Worm (Caenorhabditis elegans): ENCODE results near the gene R11D1.10.

Gene R11D1.10

DNA sequence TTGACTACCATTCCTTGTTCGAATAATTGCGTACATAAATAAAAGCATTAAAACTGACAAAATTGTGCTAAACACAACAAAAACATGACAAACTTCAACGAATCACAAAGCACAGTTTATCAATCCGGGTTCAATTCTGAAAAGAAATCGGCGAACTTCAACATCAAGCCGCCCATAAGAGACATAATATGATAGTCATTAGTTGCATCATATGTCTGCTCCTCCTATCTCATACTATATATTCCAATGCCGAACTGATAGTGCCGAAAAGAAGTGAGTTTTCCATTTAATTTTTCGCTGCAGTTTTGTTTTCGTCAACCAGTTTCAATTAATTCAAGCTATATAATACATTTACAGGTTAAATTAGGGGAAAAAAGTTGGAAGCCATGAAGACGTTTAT lies 12.4 kb downstream of the R11D1.10 start, which contains the start of gene hrg-7:
Gene hrg-7 (plus strand): TSS at position 358 of the 400 bp plus-strand sequence.
- TF ChIP-seq ceh-9 (tag; optimal IDR thresholded peaks at IDR 0.05) = no peak
- TF ChIP-seq ama-1 (optimal IDR thresholded peaks at IDR 0.05) = no peak
- no peak for TF ChIP-seq ahr-1 (tag; optimal IDR thresholded peaks at IDR 0.05)
- no peak for TF ChIP-seq sox-2 (GFP tag; IDR thresholded peaks at IDR 0.05)

DNA sequence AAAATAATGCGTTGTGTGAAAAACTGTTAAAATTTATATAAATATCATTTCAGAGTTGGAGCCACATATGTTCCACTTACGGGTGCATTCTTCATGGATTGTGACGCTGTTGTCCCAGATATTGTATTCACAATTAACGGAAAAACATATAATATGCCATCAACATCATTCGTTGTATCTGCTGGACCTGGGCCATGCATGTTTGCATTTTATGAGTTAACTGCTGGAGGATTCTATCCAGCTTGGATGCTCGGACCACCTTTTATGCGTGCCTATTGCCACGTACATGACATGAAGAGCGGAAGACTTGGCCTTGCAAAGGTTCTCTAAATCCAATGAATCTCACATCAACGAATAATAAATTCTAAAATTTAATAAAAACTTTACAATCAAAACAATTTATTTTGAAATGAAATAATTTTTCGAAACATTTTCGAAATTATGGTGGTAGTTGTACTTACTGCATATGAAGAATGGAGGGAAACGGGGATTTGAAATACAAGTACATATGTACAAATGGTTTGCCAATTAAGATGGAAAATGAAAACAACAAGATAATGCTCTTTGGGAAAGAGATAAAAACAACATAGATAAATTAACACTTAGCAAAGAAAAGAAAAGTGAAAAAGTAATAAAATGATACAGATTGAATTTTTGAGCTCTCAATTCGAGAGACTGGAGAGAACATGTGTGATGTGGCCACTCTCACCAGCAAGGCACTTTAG lies 14.6 kb downstream of the R11D1.10 start:
- TF ChIP-seq pax-1 (tag; optimal IDR thresholded peaks at IDR 0.05) (no peak), ceh-18 (tag; optimal IDR thresholded peaks at IDR 0.05) (no peak), dve-1 (tag; optimal IDR thresholded peaks at IDR 0.05) (no peak), madf-2 (tag; optimal IDR thresholded peaks at IDR 0.05) (no peak), ahr-1 (tag; optimal IDR thresholded peaks at IDR 0.05) (no peak), unc-3 (GFP tag; conservative IDR thresholded peaks at IDR 0.05) (no peak), unc-3 (tag; optimal IDR thresholded peaks at IDR 0.05) (no peak), fkh-6 (tag; optimal IDR thresholded peaks at IDR 0.05) (no peak), T23F11.4 (GFP tag; optimal IDR thresholded peaks at IDR 0.05) (no peak), F13H6.1 (tag; optimal IDR thresholded peaks at IDR 0.05) (no peak), lin-11 (tag; optimal IDR thresholded peaks at IDR 0.05) (no peak), tbx-2 (tag; optimal IDR thresholded peaks at IDR 0.05) (no peak), pros-1 (tag; optimal IDR thresholded peaks at IDR 0.05) (no peak), ceh-30 (tag; optimal IDR thresholded peaks at IDR 0.05) (no peak), fkh-10 (GFP tag; optimal IDR thresholded peaks at IDR 0.05) (no peak), ref-2 (tag; optimal IDR thresholded peaks at IDR 0.05) (no peak), ceh-14 (tag; optimal IDR thresholded peaks at IDR 0.05) (no peak)

DNA sequence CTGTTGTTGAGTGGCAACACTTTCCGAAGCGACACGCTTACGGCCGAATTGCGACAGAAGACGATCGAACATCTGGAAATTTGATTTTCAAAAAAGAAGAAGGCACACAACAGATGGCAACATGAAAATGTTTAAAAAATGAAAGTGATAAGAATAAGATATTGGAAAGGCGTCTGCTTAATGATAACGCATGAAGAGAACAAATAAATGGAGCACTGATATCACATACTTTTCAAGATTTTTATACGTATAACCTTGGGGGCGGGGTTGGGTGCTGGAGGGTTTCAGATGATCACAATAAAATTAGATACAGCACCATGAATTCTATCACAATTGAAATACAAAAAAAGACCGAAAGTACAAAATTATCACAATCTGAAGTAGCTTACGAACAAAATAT lies 15.7 kb downstream of the R11D1.10 start, which contains the start of gene C15C8.7:
Gene C15C8.7 (minus strand): TSS at position 72 of the 400 bp plus-strand sequence.
- TF ChIP-seq pqm-1 (tag; optimal IDR thresholded peaks at IDR 0.05) = no peak
- TF ChIP-seq elt-2 (tag; optimal IDR thresholded peaks at IDR 0.05) = peak; percentile 74
- no peak for TF ChIP-seq ahr-1 (tag; optimal IDR thresholded peaks at IDR 0.05)

DNA sequence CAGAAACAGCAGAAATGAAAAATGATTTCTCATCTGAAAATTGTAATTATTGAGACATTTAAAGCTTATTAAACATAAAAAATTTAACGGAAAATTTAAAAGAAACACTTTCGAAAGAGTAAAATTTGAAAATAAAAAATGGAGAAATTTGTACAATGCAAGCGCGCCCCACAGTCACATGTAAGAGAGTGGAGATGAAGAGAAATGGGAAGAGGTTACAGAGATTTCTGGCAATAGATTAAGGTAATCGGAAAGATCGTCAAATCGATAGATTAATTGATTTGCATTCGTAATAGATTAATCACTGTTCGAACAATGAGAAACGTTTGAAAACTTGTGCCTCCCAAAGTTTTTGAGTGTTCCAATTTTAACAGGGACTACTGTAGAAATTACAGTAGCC lies 18.1 kb downstream of the R11D1.10 start, which contains the start of gene C15C8.4:
Gene C15C8.4 (minus strand): TSS at position 33 of the 400 bp plus-strand sequence.
- TF ChIP-seq zip-5 (tag; optimal IDR thresholded peaks at IDR 0.05) = no peak
- TF ChIP-seq fax-1 (tag; optimal IDR thresholded peaks at IDR 0.05) = no peak
- TF ChIP-seq lin-11 (tag; optimal IDR thresholded peaks at IDR 0.05) = no peak
- no peak for TF ChIP-seq unc-3 (GFP tag; conservative IDR thresholded peaks at IDR 0.05)
- TF ChIP-seq unc-3 (tag; optimal IDR thresholded peaks at IDR 0.05) = no peak
- no peak for TF ChIP-seq ceh-24 (tag; optimal IDR thresholded peaks at IDR 0.05)
- no peak for TF ChIP-seq sox-2 (GFP tag; IDR thresholded peaks at IDR 0.05)
- no peak for TF ChIP-seq K02D7.2 (tag; optimal IDR thresholded peaks at IDR 0.05)
- no peak for TF ChIP-seq tbx-2 (tag; optimal IDR thresholded peaks at IDR 0.05)
- no peak for TF ChIP-seq C38D4.7 (GFP tag; optimal IDR thresholded peaks at IDR 0.05)

DNA sequence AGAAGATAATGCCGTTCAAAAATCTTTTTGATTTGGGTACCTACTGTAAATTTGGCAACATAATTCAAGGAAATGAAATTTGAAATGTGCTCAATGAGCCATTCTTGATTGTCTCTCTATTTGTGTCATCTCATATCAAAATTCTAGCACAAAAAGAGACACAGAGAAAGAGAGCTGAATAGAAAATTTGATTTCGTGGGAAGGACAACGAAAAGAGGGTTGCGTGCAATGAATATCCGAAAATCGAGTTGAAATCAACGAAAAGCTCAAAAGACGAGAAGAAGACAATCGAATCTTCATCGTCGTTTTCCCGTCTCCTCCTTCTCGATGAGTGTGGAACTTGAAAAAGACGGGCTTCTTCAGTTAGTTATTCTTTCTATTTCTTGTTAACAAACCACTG lies 18.5 kb downstream of the R11D1.10 start, which contains the start of gene C15C8.5:
Gene C15C8.5 (plus strand): TSS at position 152 of the 400 bp plus-strand sequence.
- peak; percentile 97 for TF ChIP-seq unc-42 (tag; optimal IDR thresholded peaks at IDR 0.05)
- no peak for TF ChIP-seq C38D4.7 (GFP tag; optimal IDR thresholded peaks at IDR 0.05)

DNA sequence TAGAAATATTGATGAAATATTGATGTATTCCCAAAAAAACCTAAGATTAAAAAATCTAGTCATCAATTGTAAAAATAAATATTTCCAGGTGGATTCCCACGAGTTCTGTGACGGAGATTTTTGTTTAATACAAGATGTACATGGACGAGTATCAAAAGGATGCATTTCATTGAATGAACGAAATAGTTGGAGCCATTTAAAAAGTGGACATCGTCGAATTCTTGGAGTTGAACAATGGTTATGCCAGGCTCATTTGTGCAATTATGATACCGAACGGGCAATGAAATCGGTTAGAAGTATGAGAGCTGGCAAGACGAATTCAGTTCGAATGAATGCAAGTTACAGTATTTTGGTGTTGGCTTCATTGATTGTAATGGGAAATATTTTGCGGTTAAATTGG lies 20.2 kb downstream of the R11D1.10 start:
- TF ChIP-seq ceh-22 (tag; optimal IDR thresholded peaks at IDR 0.05) = no peak
- no peak for TF ChIP-seq fax-1 (tag; optimal IDR thresholded peaks at IDR 0.05)

ce11 chrV:12751495-12752050 lies 22.3 kb downstream of the R11D1.10 start, which contains the start of gene C15C8.6:
Gene C15C8.6, minus strand, starts transcription at chrV:12751545.
- no peak for TF ChIP-seq sox-4 (tag; optimal IDR thresholded peaks at IDR 0.05)
- no peak for TF ChIP-seq dmd-4 (tag; optimal IDR thresholded peaks at IDR 0.05; ENCODE audit: borderline replicate concordance)
- TF ChIP-seq ceh-31 (tag; optimal IDR thresholded peaks at IDR 0.05) = no peak
- no peak for TF ChIP-seq unc-55 (GFP tag; optimal IDR thresholded peaks at IDR 0.05)
- TF ChIP-seq zip-5 (tag; optimal IDR thresholded peaks at IDR 0.05) = no peak
- no peak for TF ChIP-seq eyg-1 (tag; optimal IDR thresholded peaks at IDR 0.05)
- TF ChIP-seq che-1 (tag; optimal IDR thresholded peaks at IDR 0.05) = no peak
- no peak for TF ChIP-seq syd-9 (tag; optimal IDR thresholded peaks at IDR 0.05)
- TF ChIP-seq madf-2 (tag; optimal IDR thresholded peaks at IDR 0.05) = no peak
- TF ChIP-seq tbx-2 (tag; optimal IDR thresholded peaks at IDR 0.05) = no peak
- TF ChIP-seq Y22D7AL.16 (tag; optimal IDR thresholded peaks at IDR 0.05) = no peak
- no peak for TF ChIP-seq ceh-19 (GFP tag; optimal IDR thresholded peaks at IDR 0.05)
- TF ChIP-seq nfya-1 (tag; optimal IDR thresholded peaks at IDR 0.05) = no peak
